Fruit fly (Drosophila melanogaster) whole organism, embryonic: ENCODE data around the gene sima.

Experiments
- Bdp1 ChIP-seq: fragments of 200-800 bp; sonication (Bioruptor generic); optimal IDR thresholded peaks from 3 replicates; lab custom pipeline; 2016; ENCODE audit warnings: missing biosample characterization, missing genetic modification characterization
- C15 ChIP-seq: fragments of 200-800 bp; sonication (Bioruptor generic); IDR thresholded peaks from 3 replicates; pipeline ENCODE4 v1.3.6; 2022; ENCODE audit warnings: missing biosample characterization, missing genetic modification characterization
- CG1024 ChIP-seq: fragments of 200-800 bp; sonication (Bioruptor generic); IDR thresholded peaks from 2 replicates; pipeline ENCODE4 v1.3.6; 2022; ENCODE audit warnings: missing biosample characterization, missing genetic modification characterization
- CG10274 ChIP-seq: fragments of 200-800 bp; sonication (Bioruptor generic); optimal IDR thresholded peaks from 3 replicates; lab custom pipeline; 2017; ENCODE audit warnings: missing biosample characterization, mild to moderate bottlenecking, missing genetic modification characterization
- CG12769 ChIP-seq: fragments of 200-800 bp; sonication (Bioruptor generic); optimal IDR thresholded peaks from 2 replicates; lab custom pipeline; 2019; ENCODE audit warnings: missing biosample characterization, mild to moderate bottlenecking, missing genetic modification characterization, moderate library complexity
- CG13894 ChIP-seq: fragments of 200-800 bp; sonication (Bioruptor generic); optimal IDR thresholded peaks from 3 replicates; lab custom pipeline; 2018; ENCODE audit warnings: missing biosample characterization, mild to moderate bottlenecking, missing genetic modification characterization, moderate library complexity
- CG14014 ChIP-seq: fragments of 200-800 bp; sonication (Bioruptor generic); IDR thresholded peaks from 2 replicates; pipeline ENCODE4 v1.3.6; 2022; ENCODE audit warnings: missing biosample characterization, missing genetic modification characterization
- CG14667 ChIP-seq: fragments of 200-800 bp; sonication (Bioruptor generic); IDR thresholded peaks from 2 replicates; pipeline ENCODE4 v1.3.6; 2022; ENCODE audit warnings: missing biosample characterization, missing genetic modification characterization
- CG14710 ChIP-seq: fragments of 200-800 bp; sonication (Bioruptor generic); optimal IDR thresholded peaks from 3 replicates; lab custom pipeline; 2019; ENCODE audit warnings: missing biosample characterization, mild to moderate bottlenecking, missing genetic modification characterization, moderate library complexity
- CG15269 ChIP-seq: fragments of 200-800 bp; sonication (Bioruptor generic); optimal IDR thresholded peaks from 2 replicates; lab custom pipeline; 2018; ENCODE audit warnings: missing biosample characterization, mild to moderate bottlenecking, missing genetic modification characterization, moderate library complexity
- CG2120 ChIP-seq: fragments of 200-800 bp; sonication (Bioruptor generic); optimal IDR thresholded peaks from 3 replicates; lab custom pipeline; 2016; ENCODE audit warnings: missing biosample characterization, missing genetic modification characterization
- CG2712 ChIP-seq: fragments of 200-800 bp; optimal IDR thresholded peaks from 3 replicates; lab custom pipeline; 2019; ENCODE audit warnings: missing biosample characterization, mild to moderate bottlenecking, missing genetic modification characterization, moderate library complexity
- CG31224 ChIP-seq: fragments of 200-800 bp; sonication (Bioruptor generic); IDR thresholded peaks from 2 replicates; pipeline ENCODE4 v1.3.6; 2022; ENCODE audit warnings: missing biosample characterization, missing genetic modification characterization
- CG31365 ChIP-seq: fragments of 200-800 bp; sonication (Bioruptor generic); optimal IDR thresholded peaks from 2 replicates; lab custom pipeline; 2018; ENCODE audit warnings: missing biosample characterization, mild to moderate bottlenecking, missing genetic modification characterization
- CG4617 ChIP-seq: fragments of 200-800 bp; sonication (Bioruptor generic); optimal IDR thresholded peaks from 3 replicates; lab custom pipeline; 2016; ENCODE audit warnings: missing biosample characterization, missing genetic modification characterization, borderline replicate concordance
- CG6272 ChIP-seq: fragments of 200-800 bp; sonication (Bioruptor generic); IDR thresholded peaks from 2 replicates; pipeline ENCODE4 v1.3.6; 2022; ENCODE audit warnings: missing biosample characterization, missing genetic modification characterization
- CG6683 ChIP-seq: fragments of 200-800 bp; sonication (Bioruptor generic); optimal IDR thresholded peaks from 2 replicates; lab custom pipeline; 2017; ENCODE audit warnings: missing biosample characterization, mild to moderate bottlenecking, missing genetic modification characterization, missing genetic modification reagents
- CG8089 ChIP-seq: fragments of 200-800 bp; sonication (Bioruptor generic); optimal IDR thresholded peaks from 3 replicates; lab custom pipeline; 2016; ENCODE audit warnings: missing biosample characterization, missing genetic modification characterization
- CG8281 ChIP-seq: fragments of 200-800 bp; sonication (Bioruptor generic); optimal IDR thresholded peaks from 2 replicates; lab custom pipeline; 2018; ENCODE audit warnings: missing biosample characterization, mild to moderate bottlenecking, missing genetic modification characterization, moderate library complexity
- CTCF ChIP-seq: fragments of 200-800 bp; sonication (Bioruptor generic); optimal IDR thresholded peaks from 2 replicates; lab custom pipeline; 2017; ENCODE audit warnings: missing biosample characterization, mild to moderate bottlenecking, missing genetic modification characterization, moderate library complexity
- Deaf1 ChIP-seq: fragments of 200-800 bp; optimal IDR thresholded peaks from 3 replicates; lab custom pipeline; 2019; ENCODE audit warnings: missing biosample characterization, mild to moderate bottlenecking, missing genetic modification characterization, moderate library complexity
- Dip2 ChIP-seq: fragments of 200-800 bp; sonication (Bioruptor generic); IDR thresholded peaks from 2 replicates; pipeline ENCODE4 v1.3.6; 2022; ENCODE audit warnings: missing biosample characterization, missing genetic modification characterization
- Dip3 ChIP-seq: fragments of 200-800 bp; sonication (Bioruptor generic); optimal IDR thresholded peaks from 3 replicates; lab custom pipeline; 2016; ENCODE audit warnings: missing biosample characterization, missing genetic modification characterization
- Dp ChIP-seq: fragments of 200-800 bp; sonication (Bioruptor generic); optimal IDR thresholded peaks from 2 replicates; lab custom pipeline; 2018; ENCODE audit warnings: missing biosample characterization, mild to moderate bottlenecking, missing genetic modification characterization, moderate library complexity
- E2f2 ChIP-seq: fragments of 200-800 bp; sonication (Bioruptor generic); IDR thresholded peaks from 2 replicates; pipeline ENCODE4 v1.3.6; 2022; ENCODE audit warnings: missing biosample characterization, missing genetic modification characterization
- HLH54F ChIP-seq: fragments of 200-800 bp; sonication (Bioruptor generic); optimal IDR thresholded peaks from 3 replicates; lab custom pipeline; 2016; ENCODE audit warnings: missing biosample characterization, missing genetic modification characterization
- Hsf ChIP-seq: fragments of 200-800 bp; sonication (Bioruptor generic); optimal IDR thresholded peaks from 3 replicates; lab custom pipeline; 2016; ENCODE audit warnings: missing biosample characterization, missing genetic modification characterization
- Med ChIP-seq: fragments of 200-800 bp; sonication (Bioruptor generic); peaks from one replicate; lab custom pipeline; 2016; ENCODE audit warnings: missing biosample characterization, missing genetic modification characterization, mild to moderate bottlenecking, inconsistent platforms, moderate library complexity
- Meics ChIP-seq: fragments of 200-800 bp; sonication (Bioruptor generic); optimal IDR thresholded peaks from 2 replicates; lab custom pipeline; 2017; ENCODE audit warnings: missing biosample characterization, mild to moderate bottlenecking, missing genetic modification characterization
- Optix ChIP-seq: fragments of 200-800 bp; sonication (Bioruptor generic); IDR thresholded peaks from 3 replicates; pipeline ENCODE4 v1.3.6; 2022; ENCODE audit warnings: missing biosample characterization, missing genetic modification characterization
- PHDP ChIP-seq: fragments of 200-800 bp; sonication (Bioruptor generic); optimal IDR thresholded peaks from 3 replicates; lab custom pipeline; 2018; ENCODE audit warnings: missing biosample characterization, mild to moderate bottlenecking, missing genetic modification characterization, moderate library complexity
- Pdp1 ChIP-seq, 2 experiments: fragments of 200-800 bp; sonication (Bioruptor generic); optimal IDR thresholded peaks; 3 replicates each; lab custom pipeline; 2016; ENCODE audit warnings: missing biosample characterization in 2 of 2, missing genetic modification characterization in 2 of 2, mild to moderate bottlenecking in 1 of 2, moderate library complexity in 1 of 2
- Rx ChIP-seq: fragments of 200-800 bp; sonication (Bioruptor generic); IDR thresholded peaks from 2 replicates; pipeline ENCODE4 v1.3.6; 2022; ENCODE audit warnings: missing biosample characterization, missing genetic modification characterization
- TFAM ChIP-seq: fragments of 200-800 bp; sonication (Bioruptor generic); optimal IDR thresholded peaks from 2 replicates; lab custom pipeline; 2017; ENCODE audit warnings: missing biosample characterization, missing genetic modification characterization, inconsistent platforms
- bab2 ChIP-seq: fragments of 200-800 bp; sonication (Bioruptor generic); optimal IDR thresholded peaks from 2 replicates; lab custom pipeline; 2016; ENCODE audit warnings: missing biosample characterization, missing genetic modification characterization
- cad ChIP-seq: fragments of >200 bp; optimal IDR thresholded peaks from 2 replicates; lab custom pipeline; 2017; ENCODE audit warnings: missing biosample characterization, missing genetic modification characterization
- crc ChIP-seq: fragments of 200-800 bp; sonication (Bioruptor generic); optimal IDR thresholded peaks from 2 replicates; lab custom pipeline; 2016; ENCODE audit warnings: missing biosample characterization, missing genetic modification characterization
- croc ChIP-seq: fragments of 200-800 bp; sonication (Bioruptor generic); conservative IDR thresholded peaks from 3 replicates; pipeline ENCODE4 v1.3.6; 2022; ENCODE audit warnings: missing biosample characterization, missing genetic modification characterization
- dpn ChIP-seq, 2 experiments: fragments of 200-800 bp; sonication (Bioruptor generic); optimal IDR thresholded peaks; 3 replicates each; lab custom pipeline; 2016; ENCODE audit warnings: missing biosample characterization in 2 of 2, missing genetic modification characterization in 2 of 2
- gfzf ChIP-seq: fragments of 200-800 bp; sonication (Bioruptor generic); optimal IDR thresholded peaks from 2 replicates; lab custom pipeline; 2016; ENCODE audit warnings: missing biosample characterization, mild to moderate bottlenecking, missing genetic modification characterization, moderate library complexity
- hth ChIP-seq: fragments of >200 bp; optimal IDR thresholded peaks from 2 replicates; lab custom pipeline; 2017; ENCODE audit warnings: inconsistent platforms
- klu ChIP-seq: fragments of 200-800 bp; sonication (Bioruptor generic); IDR thresholded peaks from 2 replicates; pipeline ENCODE4 v1.3.6; 2022; ENCODE audit warnings: missing biosample characterization, missing genetic modification characterization
- lilli ChIP-seq: fragments of 200-800 bp; sonication (Bioruptor generic); optimal IDR thresholded peaks from 3 replicates; lab custom pipeline; 2016; ENCODE audit warnings: missing biosample characterization, missing genetic modification characterization
- otp ChIP-seq: fragments of 200-800 bp; sonication (Bioruptor generic); IDR thresholded peaks from 3 replicates; pipeline ENCODE4, ENCODE4 v1.3.6; 2022; ENCODE audit warnings: missing biosample characterization, missing genetic modification characterization
- pfk ChIP-seq: fragments of 200-800 bp; sonication (Bioruptor generic); optimal IDR thresholded peaks from 2 replicates; lab custom pipeline; 2018; ENCODE audit warnings: missing biosample characterization, mild to moderate bottlenecking, missing genetic modification characterization, moderate library complexity
- phol ChIP-seq: fragments of 200-800 bp; sonication (Bioruptor generic); optimal IDR thresholded peaks from 3 replicates; lab custom pipeline; 2018; ENCODE audit warnings: missing biosample characterization, mild to moderate bottlenecking, missing genetic modification characterization, moderate library complexity
- sens ChIP-seq: fragments of 200-800 bp; sonication (Bioruptor generic); peaks from one replicate; lab custom pipeline; 2016; ENCODE audit warnings: missing biosample characterization, missing genetic modification characterization
- sr ChIP-seq: fragments of 200-800 bp; sonication (Bioruptor generic); IDR thresholded peaks from 3 replicates; pipeline ENCODE4 v1.3.6; 2022; ENCODE audit warnings: missing biosample characterization, missing genetic modification characterization

Gene sima

dm6 chr3R:30134063-30135047 is 76.2 kb downstream of the sima start, which contains the start of gene Tpi (continued):
- TF ChIP-seq HLH54F (GFP tag; lab: Kevin White, UChicago) (peak; percentile 26), pfk (GFP tag; lab: Kevin White, UChicago) (no peak), Rx (GFP tag; lab: Robert Waterston, UW) (no peak), hth (lab: Kevin White, UChicago) (no peak), croc (GFP tag; lab: Robert Waterston, UW) (no peak), TFAM (no peak), CG15269 (tag; lab: Kevin White, UChicago) (peak; percentile 68), lilli (peak; percentile 66), dpn (GFP tag; optimal IDR thresholded peaks at IDR 0.05; lab: Kevin White, UChicago) (peak in 1 of 2 experiments; percentile 9), CG31224 (GFP tag; lab: Robert Waterston, UW) (no peak), CG14014 (GFP tag; lab: Robert Waterston, UW) (0 out of 2 replicates have a peak, but pooled peaks have one; percentile 7), crc (GFP tag; lab: Kevin White, UChicago) (no peak), CG14710 (tag; lab: Kevin White, UChicago) (no peak), otp (GFP tag; lab: Robert Waterston, UW) (no peak), Dip3 (GFP tag; lab: Kevin White, UChicago) (no peak), bab2 (GFP tag; lab: Kevin White, UChicago) (no peak), CG8089 (GFP tag; lab: Kevin White, UChicago) (no peak), CG8281 (no peak), CG2120 (GFP tag; lab: Kevin White, UChicago) (peak; percentile 81), CG31365 (tag; lab: Kevin White, UChicago) (no peak), cad (GFP tag; lab: Kevin White, UChicago) (no peak)

- peak; percentile 49 for TF ChIP-seq CG13894 (tag; lab: Kevin White, UChicago)
- no peak for TF ChIP-seq Hsf (GFP tag; lab: Kevin White, UChicago)
- TF ChIP-seq CG12769 (tag; lab: Kevin White, UChicago) = peak; percentile 7
- peak; percentile 83 for TF ChIP-seq Deaf1 (tag; lab: Kevin White, UChicago)
These were observed 91.4 kb downstream of the sima start, which contains the start of gene AdoR for dm6 chr3R:30149506-30149905. Gene AdoR (minus strand): TSS chr3R:30149606.

- TF ChIP-seq CG6683 (GFP tag; lab: Kevin White, UChicago) = no peak
- no peak for TF ChIP-seq phol (tag; lab: Kevin White, UChicago)
- TF ChIP-seq Dp (GFP tag; lab: Kevin White, UChicago) = peak; percentile 6
- TF ChIP-seq CG2712 (tag; lab: Kevin White, UChicago) = no peak
- no peak for TF ChIP-seq CG10274 (GFP tag; lab: Kevin White, UChicago)
- no peak for TF ChIP-seq C15 (GFP tag; lab: Robert Waterston, UW)
- TF ChIP-seq E2f2 (GFP tag; lab: Robert Waterston, UW) = peak; percentile 36; the same call in 1 of the 2 replicates
- no peak for TF ChIP-seq klu (GFP tag; lab: Robert Waterston, UW)
- TF ChIP-seq Med (GFP tag; lab: Kevin White, UChicago) = peak; percentile 42
- no peak for TF ChIP-seq Bdp1
- TF ChIP-seq CG1024 = no peak
- TF ChIP-seq CG6272 = no peak
- TF ChIP-seq CG4617 (GFP tag; lab: Kevin White, UChicago) = no peak
- TF ChIP-seq Pdp1 (GFP tag; optimal IDR thresholded peaks at IDR 0.05; lab: Kevin White, UChicago) = peak in 1 of 2 experiments; percentile 82
- no peak for TF ChIP-seq sr (GFP tag; lab: Robert Waterston, UW)
- TF ChIP-seq CTCF = peak; percentile 50
- no peak for TF ChIP-seq CG14667 (GFP tag; lab: Robert Waterston, UW)
- peak; percentile 43 for TF ChIP-seq gfzf (GFP tag; lab: Kevin White, UChicago)
- TF ChIP-seq Dip2 (GFP tag; lab: Robert Waterston, UW) = no peak
- TF ChIP-seq Meics = no peak
- TF ChIP-seq Optix = no peak
- no peak for TF ChIP-seq PHDP (tag; lab: Kevin White, UChicago)
- TF ChIP-seq sens (GFP tag; lab: Kevin White, UChicago) = peak; percentile 17
These were observed 92.5 kb downstream of the sima start for dm6 chr3R:30150602-30151001.
